Fruit fly (Drosophila melanogaster) S2 (cell line): ENCODE data around the gene CG12069.

ENCODE experiments used
- CG8478 ChIP-seq: fragments of >200 bp; optimal IDR thresholded peaks from 2 replicates; lab custom pipeline; 2018
- CTCF ChIP-seq, 2 experiments: fragments of >200 bp; optimal IDR thresholded peaks; 2 replicates each; lab custom pipeline; 2018

dm6 chr3R:30699165-30699564, 3.9 kb upstream of the CG12069 start:
- TF ChIP-seq CG8478 (lab: Kevin White, UChicago), result no peak
- TF ChIP-seq CTCF (optimal IDR thresholded peaks at IDR 0.05; lab: Kevin White, UChicago), result no peak
